Worm (Caenorhabditis elegans) whole organism, early embryonic: ENCODE results near the gene C49F8.15.

ENCODE experiments used
- ama-1 ChIP-seq: fragments of 150-350 bp; optimal IDR thresholded peaks from 2 replicates; lab custom pipeline; 2014
- flt-1 ChIP-seq: fragments of 200-800 bp; sonication (Bioruptor generic); IDR thresholded peaks from 2 replicates; pipeline ENCODE4 v1.3.6; 2022; ENCODE audit warnings: missing genetic modification characterization, missing compliant biosample characterization
- hmg-4 ChIP-seq: fragments of 200-800 bp; sonication (Bioruptor generic); optimal IDR thresholded peaks from 2 replicates; lab custom pipeline; 2018; ENCODE audit warnings: mild to moderate bottlenecking, missing genetic modification characterization, missing compliant biosample characterization
- scrt-1 ChIP-seq: fragments of 200-800 bp; sonication (Bioruptor generic); IDR thresholded peaks from 2 replicates; pipeline ENCODE4 v1.3.6; 2022; ENCODE audit warnings: missing genetic modification characterization, missing compliant biosample characterization
- tra-4 ChIP-seq: sonication (generic microtip); optimal IDR thresholded peaks from 2 replicates; lab custom pipeline; 2017; ENCODE audit warnings: missing genetic modification characterization, missing compliant biosample characterization

DNA sequence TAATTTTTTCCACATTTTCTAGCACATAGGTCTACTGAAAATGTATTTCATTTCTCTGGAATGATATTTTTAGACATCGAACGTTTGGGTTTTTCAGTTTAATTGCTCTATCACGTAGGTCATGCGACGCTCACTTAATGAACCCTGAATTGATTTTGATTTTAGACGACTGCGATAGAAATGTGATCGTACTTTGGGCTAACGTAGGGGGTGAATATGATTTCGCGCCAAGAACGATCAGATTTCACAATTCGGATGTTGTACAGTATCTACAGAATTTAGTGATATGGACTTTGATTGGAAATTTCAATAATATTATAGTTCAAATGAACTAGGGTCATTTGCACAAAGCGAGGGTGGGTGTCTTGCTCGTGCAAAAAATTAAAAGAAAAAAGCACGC, 10.2 kb downstream of the C49F8.15 start:
- TF ChIP-seq flt-1 (GFP tag; lab: Robert Waterston, UW) = no peak
- TF ChIP-seq ama-1 (lab: Kevin White, UChicago) = no peak
- no peak for TF ChIP-seq tra-4 (tag; lab: Kevin White, UChicago)
- TF ChIP-seq scrt-1 = no peak
- TF ChIP-seq hmg-4 (GFP tag; lab: Kevin White, UChicago) = no peak
